Fruit fly (Drosophila melanogaster): ENCODE results near the gene CG34367.

CG34367 gene

dm6 chr2L:10331066-10331847 is 22.4 kb downstream of the CG34367 start, which contains the start of the genes Schip1 and Cox10 (continued):
- no peak for TF ChIP-seq Neu2 (GFP tag; optimal IDR thresholded peaks at IDR 0.05; ENCODE audit: borderline replicate concordance)
- peak; percentile 43 for TF ChIP-seq PHDP (tag; optimal IDR thresholded peaks at IDR 0.05)
- TF ChIP-seq CG4820 (GFP tag; optimal IDR thresholded peaks at IDR 0.05): no peak
- TF ChIP-seq pzg (GFP tag; optimal IDR thresholded peaks at IDR 0.05): peak; percentile 13
- TF ChIP-seq dati (GFP tag; IDR thresholded peaks at IDR 0.05): no peak
- TF ChIP-seq CG9876 (GFP tag; optimal IDR thresholded peaks at IDR 0.05): no peak
- no peak for TF ChIP-seq pfk (GFP tag; optimal IDR thresholded peaks at IDR 0.05)
- TF ChIP-seq gem (tag; optimal IDR thresholded peaks at IDR 0.05): peak; percentile 69
- peak; percentile 21 for TF ChIP-seq stwl (tag; optimal IDR thresholded peaks at IDR 0.05)
- TF ChIP-seq bigmax (GFP tag; optimal IDR thresholded peaks at IDR 0.05): no peak
- no peak for TF ChIP-seq cg (GFP tag; optimal IDR thresholded peaks at IDR 0.05)
- no peak for TF ChIP-seq MBD-R2 (GFP tag; IDR thresholded peaks at IDR 0.05)
- no peak for TF ChIP-seq hb (GFP tag; IDR thresholded peaks at IDR 0.05; ENCODE audit: partially characterized antibody)
- TF ChIP-seq CG9727 (GFP tag; optimal IDR thresholded peaks at IDR 0.05): no peak
- no peak for TF ChIP-seq CG11398 (GFP tag; optimal IDR thresholded peaks at IDR 0.05)
- TF ChIP-seq vnd (GFP tag; IDR thresholded peaks at IDR 0.05; ENCODE audit: partially characterized antibody): no peak
- peak; percentile 21 for TF ChIP-seq Sox100B (GFP tag; optimal IDR thresholded peaks at IDR 0.05)
- TF ChIP-seq Hey (tag; optimal IDR thresholded peaks at IDR 0.05): no peak
- TF ChIP-seq fu2 (GFP tag; optimal IDR thresholded peaks at IDR 0.05): no peak
- TF ChIP-seq CG11093 (GFP tag; IDR thresholded peaks at IDR 0.05): no peak
- no peak for TF ChIP-seq vfl (GFP tag; optimal IDR thresholded peaks at IDR 0.05)
- TF ChIP-seq gsb-n (tag; optimal IDR thresholded peaks at IDR 0.05): no peak
- no peak for TF ChIP-seq slou (GFP tag; optimal IDR thresholded peaks at IDR 0.05)
- no peak for TF ChIP-seq CG13287 (GFP tag; IDR thresholded peaks at IDR 0.05; ENCODE audit: partially characterized antibody)
- no peak for TF ChIP-seq sqz (GFP tag; optimal IDR thresholded peaks at IDR 0.05)
- peak; percentile 56 for TF ChIP-seq CoRest (tag; optimal IDR thresholded peaks at IDR 0.05)
- no peak for TF ChIP-seq CG16813 (GFP tag; IDR thresholded peaks at IDR 0.05; ENCODE audit: partially characterized antibody)
- TF ChIP-seq CG30020 (tag; optimal IDR thresholded peaks at IDR 0.05): peak; percentile 85
- peak; percentile 33 for TF ChIP-seq Nf-YC (tag; optimal IDR thresholded peaks at IDR 0.05)
- TF ChIP-seq Stat92E (GFP tag; optimal IDR thresholded peaks at IDR 0.05): no peak
- no peak for TF ChIP-seq tll (GFP tag; optimal IDR thresholded peaks at IDR 0.05)
- TF ChIP-seq so (GFP tag; IDR thresholded peaks at IDR 0.05): no peak
- no peak for TF ChIP-seq Sry-β (GFP tag; optimal IDR thresholded peaks at IDR 0.05)
- no peak for TF ChIP-seq CrebB (tag; optimal IDR thresholded peaks at IDR 0.05)
- TF ChIP-seq sens (GFP tag): peak; percentile 59
- no peak for TF ChIP-seq CG10654 (GFP tag; optimal IDR thresholded peaks at IDR 0.05)
- peak; percentile 29 for TF ChIP-seq CG12659 (GFP tag; optimal IDR thresholded peaks at IDR 0.05)
- peak; percentile 71 for TF ChIP-seq CG10267 (tag; optimal IDR thresholded peaks at IDR 0.05)
- peak; percentile 5 for TF ChIP-seq B-H2 (GFP tag; optimal IDR thresholded peaks at IDR 0.05)
- no peak for TF ChIP-seq Sin3A (optimal IDR thresholded peaks at IDR 0.05)
- peak; percentile 10 for TF ChIP-seq CG1603 (tag; optimal IDR thresholded peaks at IDR 0.05)
- TF ChIP-seq zfh1 (GFP tag; IDR thresholded peaks at IDR 0.05): no peak
- TF ChIP-seq CG8388 (GFP tag; optimal IDR thresholded peaks at IDR 0.05): peak; percentile 27
- TF ChIP-seq corto (GFP tag; optimal IDR thresholded peaks at IDR 0.05): no peak
- peak; percentile 40 for TF ChIP-seq CG13424 (tag; optimal IDR thresholded peaks at IDR 0.05)
- peak; percentile 38 for TF ChIP-seq CG18262 (tag; optimal IDR thresholded peaks at IDR 0.05)
- peak; percentile 44 for TF ChIP-seq unpg (GFP tag; optimal IDR thresholded peaks at IDR 0.05)
- no peak for TF ChIP-seq CG31441 (GFP tag; IDR thresholded peaks at IDR 0.05)
- peak; percentile 19 for TF ChIP-seq HmgZ (tag; optimal IDR thresholded peaks at IDR 0.05)

Data from whole organism, embryonic.